Fruit fly (Drosophila melanogaster) whole organism, prepupa: ENCODE results near the gene CG5151.
A peak's percentile ranks its signal among the peaks of the same experiment; 100 is the strongest.

ENCODE experiments used
- CG10631 ChIP-seq: fragments of 200-800 bp; sonication (Bioruptor generic); optimal IDR thresholded peaks from 2 replicates; lab custom pipeline; 2016; ENCODE audit warnings: missing biosample characterization, missing genetic modification characterization
- CG10669 ChIP-seq: fragments of 200-800 bp; sonication (Bioruptor generic); optimal IDR thresholded peaks from 3 replicates; lab custom pipeline; 2018; ENCODE audit warnings: missing biosample characterization, mild to moderate bottlenecking, missing genetic modification characterization, moderate library complexity
- CG11294 ChIP-seq: fragments of 200-800 bp; sonication (Bioruptor generic); IDR thresholded peaks from 2 replicates; pipeline ENCODE4 v1.3.6; 2022; ENCODE audit warnings: missing biosample characterization, missing genetic modification characterization
- CG11762 ChIP-seq: fragments of 200-800 bp; sonication (Bioruptor generic); optimal IDR thresholded peaks from 3 replicates; lab custom pipeline; 2016; ENCODE audit warnings: missing biosample characterization, missing genetic modification characterization; ENCODE audit not compliant: insufficient read depth
- CG15336 ChIP-seq: fragments of 200-800 bp; sonication (Bioruptor generic); IDR thresholded peaks from 2 replicates; pipeline ENCODE4 v1.3.6; 2022; ENCODE audit warnings: missing biosample characterization, missing genetic modification characterization
- CG1621 ChIP-seq: fragments of 200-800 bp; sonication (Bioruptor generic); optimal IDR thresholded peaks from 3 replicates; lab custom pipeline; 2018; ENCODE audit warnings: missing biosample characterization, mild to moderate bottlenecking, missing genetic modification characterization
- CG3032 ChIP-seq: fragments of 200-800 bp; optimal IDR thresholded peaks from 2 replicates; lab custom pipeline; 2019; ENCODE audit warnings: missing biosample characterization, mild to moderate bottlenecking, missing genetic modification characterization, moderate library complexity
- CG31627 ChIP-seq: fragments of 200-800 bp; sonication (Bioruptor generic); optimal IDR thresholded peaks from 3 replicates; lab custom pipeline; 2016; ENCODE audit warnings: missing biosample characterization, missing genetic modification characterization
- CG32006 ChIP-seq: fragments of 200-800 bp; sonication (Bioruptor generic); optimal IDR thresholded peaks from 3 replicates; lab custom pipeline; 2017; ENCODE audit warnings: missing biosample characterization, mild to moderate bottlenecking, missing genetic modification characterization
- CG34406 ChIP-seq: fragments of 200-800 bp; sonication (Bioruptor generic); optimal IDR thresholded peaks from 3 replicates; lab custom pipeline; 2016; ENCODE audit warnings: missing biosample characterization, missing genetic modification characterization
- CG3919 ChIP-seq: fragments of 200-800 bp; sonication (Bioruptor generic); optimal IDR thresholded peaks from 3 replicates; lab custom pipeline; 2016; ENCODE audit warnings: missing biosample characterization, missing genetic modification characterization
- CG4318 ChIP-seq: fragments of 200-800 bp; sonication (Bioruptor generic); optimal IDR thresholded peaks from 3 replicates; lab custom pipeline; 2017; ENCODE audit warnings: missing biosample characterization, mild to moderate bottlenecking, missing genetic modification characterization
- CG6163 ChIP-seq: fragments of 200-800 bp; sonication (Bioruptor generic); IDR thresholded peaks from 3 replicates; pipeline ENCODE4 v1.3.6; 2022; ENCODE audit warnings: missing biosample characterization, missing genetic modification characterization
- CG6792 ChIP-seq: fragments of 200-800 bp; sonication (Bioruptor generic); optimal IDR thresholded peaks from 3 replicates; lab custom pipeline; 2016; ENCODE audit warnings: missing biosample characterization, missing genetic modification characterization
- CG6808 ChIP-seq: fragments of 200-800 bp; sonication (Bioruptor generic); optimal IDR thresholded peaks from 3 replicates; lab custom pipeline; 2017; ENCODE audit warnings: missing biosample characterization, missing genetic modification characterization, mild to moderate bottlenecking, moderate library complexity, missing genetic modification reagents
- CG6854 ChIP-seq: fragments of 200-800 bp; sonication (Bioruptor generic); optimal IDR thresholded peaks from 2 replicates; lab custom pipeline; 2017; ENCODE audit warnings: missing biosample characterization, mild to moderate bottlenecking, missing genetic modification characterization
- CG7368 ChIP-seq: fragments of 200-800 bp; sonication (Bioruptor generic); optimal IDR thresholded peaks from 3 replicates; lab custom pipeline; 2016; ENCODE audit warnings: missing biosample characterization, missing genetic modification characterization
- CG8119 ChIP-seq: fragments of 200-800 bp; sonication (Bioruptor generic); IDR thresholded peaks from 3 replicates; pipeline ENCODE4 v1.3.6; 2022; ENCODE audit warnings: missing biosample characterization, missing genetic modification characterization
- CG8319 ChIP-seq: fragments of 200-800 bp; sonication (Bioruptor generic); optimal IDR thresholded peaks from 3 replicates; lab custom pipeline; 2016; ENCODE audit warnings: missing biosample characterization, missing genetic modification characterization
- Eip75B ChIP-seq: fragments of 200-800 bp; sonication (Bioruptor generic); optimal IDR thresholded peaks from 3 replicates; lab custom pipeline; 2016; ENCODE audit warnings: missing biosample characterization, missing genetic modification characterization
- Eip78C ChIP-seq: fragments of 200-800 bp; sonication (Bioruptor generic); peaks from one replicate; lab custom pipeline; 2016; ENCODE audit warnings: missing biosample characterization, missing genetic modification characterization
- Eip93F ChIP-seq: fragments of 200-800 bp; sonication (Bioruptor generic); optimal IDR thresholded peaks from 2 replicates; lab custom pipeline; 2016; ENCODE audit warnings: missing biosample characterization, mild to moderate bottlenecking, missing genetic modification characterization
- Ets21C ChIP-seq: fragments of 200-800 bp; sonication (Bioruptor generic); optimal IDR thresholded peaks from 3 replicates; lab custom pipeline; 2016; ENCODE audit warnings: missing biosample characterization, missing genetic modification characterization
- Ets96B ChIP-seq: fragments of 200-800 bp; optimal IDR thresholded peaks from 2 replicates; lab custom pipeline; 2019; ENCODE audit warnings: missing biosample characterization, mild to moderate bottlenecking, missing genetic modification characterization, moderate library complexity
- Gug ChIP-seq: fragments of 200-800 bp; sonication (Bioruptor generic); IDR thresholded peaks from 2 replicates; pipeline ENCODE4 v1.3.6; 2022; ENCODE audit warnings: missing biosample characterization, missing genetic modification characterization
- Hr4 ChIP-seq: fragments of 200-800 bp; sonication (Bioruptor generic); optimal IDR thresholded peaks from 3 replicates; lab custom pipeline; 2016; ENCODE audit warnings: missing biosample characterization, missing genetic modification characterization
- Lpt ChIP-seq: fragments of 200-800 bp; sonication (Bioruptor generic); optimal IDR thresholded peaks from 3 replicates; lab custom pipeline; 2016; ENCODE audit warnings: missing biosample characterization, missing genetic modification characterization
- Met ChIP-seq: fragments of 200-800 bp; sonication (Bioruptor generic); optimal IDR thresholded peaks from 3 replicates; lab custom pipeline; 2016; ENCODE audit warnings: missing biosample characterization, missing genetic modification characterization
- OdsH ChIP-seq: fragments of 200-800 bp; sonication (Bioruptor generic); optimal IDR thresholded peaks from 3 replicates; lab custom pipeline; 2016; ENCODE audit warnings: missing biosample characterization, missing genetic modification characterization
- Smox ChIP-seq: fragments of 200-800 bp; sonication (Bioruptor generic); optimal IDR thresholded peaks from 3 replicates; lab custom pipeline; 2016; ENCODE audit warnings: missing biosample characterization, missing genetic modification characterization
- Sox102F ChIP-seq: fragments of 200-800 bp; sonication (Bioruptor generic); optimal IDR thresholded peaks from 2 replicates; lab custom pipeline; 2016; ENCODE audit warnings: missing biosample characterization, mild to moderate bottlenecking, missing genetic modification characterization
- Sox14 ChIP-seq: fragments of 200-800 bp; sonication (Bioruptor generic); optimal IDR thresholded peaks from 3 replicates; lab custom pipeline; 2016; ENCODE audit warnings: missing biosample characterization, missing genetic modification characterization
- achi ChIP-seq: fragments of 200-800 bp; sonication (Bioruptor generic); optimal IDR thresholded peaks from 3 replicates; lab custom pipeline; 2016; ENCODE audit warnings: missing biosample characterization, missing genetic modification characterization
- acj6 ChIP-seq: fragments of 200-800 bp; sonication (Bioruptor generic); optimal IDR thresholded peaks from 3 replicates; lab custom pipeline; 2016; ENCODE audit warnings: missing biosample characterization, missing genetic modification characterization
- cyc ChIP-seq: fragments of 200-800 bp; sonication (Bioruptor generic); optimal IDR thresholded peaks from 3 replicates; lab custom pipeline; 2016; ENCODE audit warnings: missing biosample characterization, missing genetic modification characterization
- dac ChIP-seq: fragments of 200-800 bp; sonication (Bioruptor generic); optimal IDR thresholded peaks from 2 replicates; lab custom pipeline; 2017; ENCODE audit warnings: missing biosample characterization, mild to moderate bottlenecking, missing genetic modification characterization
- dsx ChIP-seq: fragments of 200-800 bp; optimal IDR thresholded peaks from 3 replicates; lab custom pipeline; 2019; ENCODE audit warnings: missing biosample characterization, mild to moderate bottlenecking, missing genetic modification characterization, moderate library complexity; ENCODE audit not compliant: poor library complexity, severe bottlenecking
- eg ChIP-seq: fragments of 200-800 bp; sonication (Bioruptor generic); IDR thresholded peaks from 3 replicates; pipeline ENCODE4 v1.3.6; 2022; ENCODE audit warnings: missing biosample characterization, missing genetic modification characterization
- fd59A ChIP-seq: fragments of 200-800 bp; sonication (Bioruptor generic); optimal IDR thresholded peaks from 2 replicates; lab custom pipeline; 2017; ENCODE audit warnings: missing biosample characterization, mild to moderate bottlenecking, missing genetic modification characterization, missing genetic modification reagents
- fd85E ChIP-seq: fragments of 200-800 bp; sonication (Bioruptor generic); optimal IDR thresholded peaks from 3 replicates; lab custom pipeline; 2016; ENCODE audit warnings: missing biosample characterization, missing genetic modification characterization
- lz ChIP-seq: fragments of 200-800 bp; sonication (Bioruptor generic); optimal IDR thresholded peaks from 3 replicates; lab custom pipeline; 2016; ENCODE audit warnings: missing biosample characterization, missing genetic modification characterization
- net ChIP-seq: fragments of 200-800 bp; sonication (Bioruptor generic); optimal IDR thresholded peaks from 3 replicates; lab custom pipeline; 2016; ENCODE audit warnings: missing biosample characterization, missing genetic modification characterization
- pdm3 ChIP-seq: fragments of 200-800 bp; sonication (Bioruptor generic); optimal IDR thresholded peaks from 3 replicates; lab custom pipeline; 2016; ENCODE audit warnings: missing biosample characterization, missing genetic modification characterization
- salr ChIP-seq, 2 experiments: fragments of 200-800 bp; sonication (Bioruptor generic); optimal IDR thresholded peaks; 3 replicates each; lab custom pipeline; 2016 to 2018; ENCODE audit warnings: missing biosample characterization in 2 of 2, missing genetic modification characterization in 2 of 2, mild to moderate bottlenecking in 1 of 2
- spab ChIP-seq: fragments of 200-800 bp; sonication (Bioruptor generic); optimal IDR thresholded peaks from 2 replicates; lab custom pipeline; 2017; ENCODE audit warnings: missing biosample characterization, mild to moderate bottlenecking, missing genetic modification characterization, missing genetic modification reagents
- ss ChIP-seq, 2 experiments: fragments of 200-800 bp; sonication (Bioruptor generic); optimal IDR thresholded peaks; 2 replicates in 1 of 2; 3 replicates in 1 of 2; lab custom pipeline; 2017 to 2018; ENCODE audit warnings: mild to moderate bottlenecking in 2 of 2, missing biosample characterization in 2 of 2, missing genetic modification characterization in 2 of 2, moderate library complexity in 1 of 2
- svp ChIP-seq: fragments of 200-800 bp; sonication (Bioruptor generic); peaks from one replicate; lab custom pipeline; 2016; ENCODE audit warnings: missing biosample characterization, missing genetic modification characterization
- vri ChIP-seq: fragments of 200-800 bp; sonication (Bioruptor generic); optimal IDR thresholded peaks from 3 replicates; lab custom pipeline; 2016; ENCODE audit warnings: missing biosample characterization, mild to moderate bottlenecking, missing genetic modification characterization

CG5151 gene

dm6 chr3L:16211936-16212287, 47.4 kb upstream of the CG5151 start (continued):
- peak; percentile 48 for TF ChIP-seq CG10631 (GFP tag; lab: Kevin White, UChicago)
- no peak for TF ChIP-seq Gug (GFP tag; lab: Robert Waterston, UW)
- TF ChIP-seq CG10669 (GFP tag; lab: Kevin White, UChicago), result peak; percentile 13

- TF ChIP-seq dsx (GFP tag; lab: Kevin White, UChicago) (peak; percentile 89), Sox102F (GFP tag; lab: Kevin White, UChicago) (peak; percentile 53), CG1621 (tag; lab: Kevin White, UChicago) (peak; percentile 47), vri (peak; percentile 13), CG8119 (GFP tag; lab: Robert Waterston, UW) (peak; percentile 73), CG4318 (peak; percentile 90), Ets21C (GFP tag; lab: Kevin White, UChicago) (peak; percentile 39), lz (GFP tag; lab: Kevin White, UChicago) (peak; percentile 71), spab (GFP tag; lab: Kevin White, UChicago) (peak; percentile 75), CG3919 (peak; percentile 41), Smox (GFP tag; lab: Kevin White, UChicago) (peak; percentile 55), CG6792 (GFP tag; lab: Kevin White, UChicago) (peak; percentile 79), Eip78C (peak; percentile 84), CG10631 (GFP tag; lab: Kevin White, UChicago) (peak; percentile 84), Met (GFP tag; lab: Kevin White, UChicago) (peak; percentile 78), CG34406 (GFP tag; lab: Kevin White, UChicago) (peak; percentile 79), svp (peak; percentile 70), net (peak; percentile 86), pdm3 (GFP tag; lab: Kevin White, UChicago) (peak; percentile 78), dac (GFP tag; lab: Kevin White, UChicago) (peak; percentile 83), CG6163 (GFP tag; lab: Robert Waterston, UW) (peak; percentile 74), Lpt (peak; percentile 55), OdsH (GFP tag; lab: Kevin White, UChicago) (peak; percentile 87), Eip75B (GFP tag; lab: Kevin White, UChicago) (peak; percentile 69), Ets96B (tag; lab: Kevin White, UChicago) (peak; percentile 78), Hr4 (GFP tag; lab: Kevin White, UChicago) (peak; percentile 86), CG10669 (GFP tag; lab: Kevin White, UChicago) (peak; percentile 81), CG6808 (GFP tag; lab: Kevin White, UChicago) (peak; percentile 64), cyc (GFP tag; lab: Kevin White, UChicago) (peak; percentile 38), CG7368 (GFP tag; lab: Kevin White, UChicago) (peak; percentile 16), CG6854 (GFP tag; lab: Kevin White, UChicago) (peak; percentile 17), achi (GFP tag; lab: Kevin White, UChicago) (peak; percentile 81), CG3032 (tag; lab: Kevin White, UChicago) (peak; percentile 78), fd85E (GFP tag; lab: Kevin White, UChicago) (no peak), CG11294 (GFP tag; lab: Robert Waterston, UW) (no peak; the same call in 1 of the 2 replicates), ss (GFP tag; optimal IDR thresholded peaks at IDR 0.05; lab: Kevin White, UChicago) (peak; percentile 53 to 55), CG15336 (peak; percentile 71), eg (GFP tag; lab: Robert Waterston, UW) (peak; percentile 55; the same call in 2 of the 3 replicates), Eip93F (GFP tag; lab: Kevin White, UChicago) (no peak), salr (GFP tag; optimal IDR thresholded peaks at IDR 0.05; lab: Kevin White, UChicago) (peak; percentile 16 to 95), Sox14 (GFP tag; lab: Kevin White, UChicago) (peak; percentile 73), CG32006 (GFP tag; lab: Kevin White, UChicago) (peak; percentile 97), CG8319 (peak; percentile 53), Gug (GFP tag; lab: Robert Waterston, UW) (peak; percentile 49; the same call in 1 of the 2 replicates), CG11762 (GFP tag; lab: Kevin White, UChicago) (peak; percentile 32), fd59A (GFP tag; lab: Kevin White, UChicago) (peak; percentile 79), CG31627 (GFP tag; lab: Kevin White, UChicago) (peak; percentile 53), acj6 (GFP tag; lab: Kevin White, UChicago) (peak; percentile 84)
These were observed 46.8 kb upstream of the CG5151 start for dm6 chr3L:16211156-16211935.
